Worm (Caenorhabditis elegans) whole organism, young adult: ENCODE data around the gene ufd-3.

ENCODE experiments used
- B0035.1 ChIP-seq: sonication (generic microtip); optimal IDR thresholded peaks from 2 replicates; lab custom pipeline; 2016; ENCODE audit warnings: missing genetic modification characterization, mild to moderate bottlenecking, missing compliant biosample characterization, missing genotype, missing genetic modification reagents
- B0336.3 ChIP-seq: fragments of 200-800 bp; sonication (Bioruptor generic); IDR thresholded peaks from 2 replicates; pipeline ENCODE4 v1.3.6; 2022; ENCODE audit warnings: missing genetic modification characterization, missing compliant biosample characterization
- C17E4.6 ChIP-seq: fragments of 200-800 bp; sonication (Bioruptor generic); IDR thresholded peaks from 2 replicates; pipeline ENCODE4 v1.3.6; 2022; ENCODE audit warnings: missing genetic modification reagents, missing genetic modification characterization, missing compliant biosample characterization
- D2030.7 ChIP-seq: fragments of 200-800 bp; sonication (Bioruptor generic); IDR thresholded peaks from 2 replicates; pipeline ENCODE4 v1.3.6; 2022; ENCODE audit warnings: missing genetic modification reagents, missing genetic modification characterization, missing compliant biosample characterization
- F23B12.7 ChIP-seq: sonication (generic microtip); optimal IDR thresholded peaks from 2 replicates; lab custom pipeline; 2017; ENCODE audit warnings: missing genetic modification characterization, mild to moderate bottlenecking, missing compliant biosample characterization, antibody characterized with exemption, moderate library complexity; ENCODE audit not compliant: insufficient read depth
- F55B11.4 ChIP-seq: sonication (generic microtip); optimal IDR thresholded peaks from 2 replicates; lab custom pipeline; 2016; ENCODE audit warnings: missing compliant biosample characterization, missing genetic modification characterization, borderline replicate concordance; ENCODE audit not compliant: insufficient read depth
- K11D2.4 ChIP-seq: fragments of 200-800 bp; sonication (Bioruptor generic); IDR thresholded peaks from 2 replicates; pipeline ENCODE4 v1.3.6; 2022; ENCODE audit warnings: missing genetic modification reagents, missing genetic modification characterization, missing compliant biosample characterization
- T07F8.4 ChIP-seq: sonication (generic microtip); optimal IDR thresholded peaks from 2 replicates; lab custom pipeline; 2016; ENCODE audit warnings: mild to moderate bottlenecking, missing genetic modification characterization, moderate library complexity, missing compliant biosample characterization
- Y53F4B.3 ChIP-seq: fragments of 200-800 bp; sonication (Bioruptor generic); IDR thresholded peaks from 2 replicates; pipeline ENCODE4 v1.3.6; 2022; ENCODE audit warnings: missing genetic modification reagents, missing genetic modification characterization, missing compliant biosample characterization
- ZK185.1 ChIP-seq: sonication (generic microtip); optimal IDR thresholded peaks from 2 replicates; lab custom pipeline; 2016; ENCODE audit warnings: mild to moderate bottlenecking, missing genetic modification characterization, missing compliant biosample characterization; ENCODE audit not compliant: poor library complexity, severe bottlenecking
- akir-1 ChIP-seq: fragments of 200-800 bp; sonication (Bioruptor generic); optimal IDR thresholded peaks from 2 replicates; lab custom pipeline; 2018; ENCODE audit warnings: mild to moderate bottlenecking, missing genetic modification characterization, moderate library complexity, missing compliant biosample characterization
- atf-7 ChIP-seq: sonication (generic microtip); optimal IDR thresholded peaks from 2 replicates; lab custom pipeline; 2017; ENCODE audit warnings: mild to moderate bottlenecking, missing genetic modification characterization, missing compliant biosample characterization
- athp-1 ChIP-seq: sonication (generic microtip); optimal IDR thresholded peaks from 2 replicates; lab custom pipeline; 2017; ENCODE audit warnings: mild to moderate bottlenecking, missing genetic modification characterization, missing compliant biosample characterization
- attf-3 ChIP-seq: fragments of 200-800 bp; sonication (Bioruptor generic); conservative IDR thresholded peaks from 2 replicates; pipeline ENCODE4 v1.3.6; 2022; ENCODE audit warnings: missing genetic modification reagents, missing genetic modification characterization, missing compliant biosample characterization
- attf-5 ChIP-seq: fragments of 200-800 bp; sonication (Bioruptor generic); optimal IDR thresholded peaks from 2 replicates; lab custom pipeline; 2018; ENCODE audit warnings: mild to moderate bottlenecking, missing genetic modification characterization, missing compliant biosample characterization
- bed-2 ChIP-seq: fragments of 200-800 bp; sonication (Bioruptor generic); IDR thresholded peaks from 2 replicates; pipeline ENCODE4 v1.3.6; 2022; ENCODE audit warnings: missing genetic modification reagents, missing genetic modification characterization, missing compliant biosample characterization
- cebp-2 ChIP-seq: fragments of 200-800 bp; sonication (Bioruptor generic); IDR thresholded peaks from 2 replicates; pipeline ENCODE4 v1.3.6; 2022; ENCODE audit warnings: missing genetic modification characterization, missing compliant biosample characterization
- ceh-100 ChIP-seq: fragments of 200-800 bp; sonication (Bioruptor generic); IDR thresholded peaks from 2 replicates; pipeline ENCODE4 v1.3.6; 2022; ENCODE audit warnings: missing genetic modification reagents, missing genetic modification characterization, missing compliant biosample characterization
- ceh-40 ChIP-seq: fragments of 200-800 bp; sonication (Bioruptor generic); IDR thresholded peaks from 2 replicates; pipeline ENCODE4 v1.3.6; 2022; ENCODE audit warnings: missing genetic modification characterization, missing compliant biosample characterization
- ceh-58 ChIP-seq: fragments of 200-800 bp; sonication (Bioruptor generic); IDR thresholded peaks from 2 replicates; pipeline ENCODE4 v1.3.6; 2022; ENCODE audit warnings: missing genetic modification characterization, missing compliant biosample characterization
- chd-7 ChIP-seq: sonication (generic microtip); optimal IDR thresholded peaks from 2 replicates; lab custom pipeline; 2016; ENCODE audit warnings: mild to moderate bottlenecking, missing genetic modification characterization, moderate library complexity, missing compliant biosample characterization
- dpl-1 ChIP-seq: fragments of 150-350 bp; optimal IDR thresholded peaks from 2 replicates; lab custom pipeline; 2014; ENCODE audit warnings: missing biosample characterization, missing genetic modification reagents, missing genetic modification characterization
- egrh-3 ChIP-seq: fragments of 200-800 bp; sonication (Bioruptor generic); IDR thresholded peaks from 2 replicates; pipeline ENCODE4 v1.3.6; 2022; ENCODE audit warnings: missing genetic modification reagents, missing genetic modification characterization, missing compliant biosample characterization
- ets-4 ChIP-seq: fragments of 200-800 bp; sonication (Bioruptor generic); optimal IDR thresholded peaks from 2 replicates; lab custom pipeline; 2018; ENCODE audit warnings: mild to moderate bottlenecking, missing genetic modification characterization, missing compliant biosample characterization
- fkh-3 ChIP-seq: sonication (generic microtip); optimal IDR thresholded peaks from 2 replicates; lab custom pipeline; 2016; ENCODE audit warnings: mild to moderate bottlenecking, missing genetic modification characterization, missing compliant biosample characterization
- him-1 ChIP-seq: sonication (generic microtip); optimal IDR thresholded peaks from 2 replicates; lab custom pipeline; 2016; ENCODE audit warnings: missing genotype, missing genetic modification reagents, missing genetic modification characterization, missing compliant biosample characterization
- hlh-26 ChIP-seq: fragments of 200-800 bp; sonication (Bioruptor generic); conservative IDR thresholded peaks from 2 replicates; pipeline ENCODE4 v1.3.6; 2022; ENCODE audit warnings: missing genetic modification reagents, missing genetic modification characterization, missing compliant biosample characterization
- hmg-1.2 ChIP-seq: fragments of 200-800 bp; sonication (Bioruptor generic); IDR thresholded peaks from 2 replicates; pipeline ENCODE4 v1.3.6; 2022; ENCODE audit warnings: missing genetic modification reagents, missing genetic modification characterization, missing compliant biosample characterization
- hmg-20 ChIP-seq: fragments of 200-800 bp; sonication (Bioruptor generic); IDR thresholded peaks from 2 replicates; pipeline ENCODE4 v1.3.6; 2022; ENCODE audit warnings: missing genetic modification reagents, missing genetic modification characterization, missing compliant biosample characterization
- lag-1 ChIP-seq: fragments of 200-800 bp; sonication (Bioruptor generic); IDR thresholded peaks from 2 replicates; pipeline ENCODE4 v1.3.6; 2022; ENCODE audit warnings: missing genetic modification reagents, missing genetic modification characterization, missing compliant biosample characterization
- lir-1 ChIP-seq: fragments of 200-800 bp; sonication (Bioruptor generic); conservative IDR thresholded peaks from 2 replicates; pipeline ENCODE4 v1.3.6; 2022; ENCODE audit warnings: missing genetic modification reagents, missing genetic modification characterization, missing compliant biosample characterization
- madf-10 ChIP-seq: sonication (generic microtip); optimal IDR thresholded peaks from 2 replicates; lab custom pipeline; 2016; ENCODE audit warnings: mild to moderate bottlenecking, missing genetic modification characterization, missing compliant biosample characterization
- madf-3 ChIP-seq: fragments of 200-800 bp; sonication (Bioruptor generic); IDR thresholded peaks from 2 replicates; pipeline ENCODE4 v1.3.6; 2022; ENCODE audit warnings: missing genetic modification reagents, missing genetic modification characterization, missing compliant biosample characterization
- mel-28 ChIP-seq: sonication (generic microtip); optimal IDR thresholded peaks from 2 replicates; lab custom pipeline; 2016; ENCODE audit warnings: borderline replicate concordance, mild to moderate bottlenecking, missing genetic modification characterization, missing compliant biosample characterization
- mes-4 ChIP-seq: sonication (generic microtip); optimal IDR thresholded peaks from 2 replicates; lab custom pipeline; 2016; ENCODE audit warnings: missing genotype, missing genetic modification characterization, missing compliant biosample characterization
- nfya-1 ChIP-seq: sonication (generic microtip); optimal IDR thresholded peaks from 2 replicates; lab custom pipeline; 2017; ENCODE audit warnings: antibody characterized with exemption, missing compliant biosample characterization, missing genetic modification characterization, borderline replicate concordance; ENCODE audit not compliant: insufficient read depth
- nhr-120 ChIP-seq: fragments of 200-800 bp; sonication (Bioruptor generic); IDR thresholded peaks from 2 replicates; pipeline ENCODE4 v1.3.6; 2022; ENCODE audit warnings: missing genetic modification characterization, missing compliant biosample characterization
- nhr-179 ChIP-seq: sonication (generic microtip); optimal IDR thresholded peaks from 2 replicates; lab custom pipeline; 2016; ENCODE audit warnings: mild to moderate bottlenecking, missing genetic modification characterization, missing compliant biosample characterization
- pbrm-1 ChIP-seq: fragments of 200-800 bp; sonication (Bioruptor generic); IDR thresholded peaks from 2 replicates; pipeline ENCODE4 v1.3.6; 2022; ENCODE audit warnings: missing genetic modification reagents, missing genetic modification characterization, missing compliant biosample characterization
- rcor-1 ChIP-seq: fragments of 200-800 bp; sonication (Bioruptor generic); IDR thresholded peaks from 2 replicates; pipeline ENCODE4 v1.3.6; 2022; ENCODE audit warnings: missing genetic modification reagents, missing genetic modification characterization, missing compliant biosample characterization
- rec-8 ChIP-seq, 2 experiments: sonication (generic microtip); optimal IDR thresholded peaks; 2 replicates each; lab custom pipeline; 2016; ENCODE audit warnings: mild to moderate bottlenecking in 2 of 2, missing genetic modification characterization in 2 of 2, missing genetic modification reagents in 2 of 2, missing genotype in 2 of 2, missing biosample characterization in 1 of 2, missing compliant biosample characterization in 1 of 2, moderate library complexity in 1 of 2
- sdz-38 ChIP-seq: sonication (generic microtip); optimal IDR thresholded peaks from 2 replicates; lab custom pipeline; 2016; ENCODE audit warnings: missing genotype, missing genetic modification characterization, missing compliant biosample characterization
- snpc-1.1 ChIP-seq: sonication (generic microtip); optimal IDR thresholded peaks from 2 replicates; lab custom pipeline; 2017; ENCODE audit warnings: missing genetic modification characterization, mild to moderate bottlenecking, missing compliant biosample characterization, antibody characterized with exemption, moderate library complexity, missing genotype, missing genetic modification reagents; ENCODE audit not compliant: insufficient read depth
- snpc-3.4 ChIP-seq: sonication (generic microtip); optimal IDR thresholded peaks from 2 replicates; lab custom pipeline; 2017; ENCODE audit warnings: missing genetic modification characterization, mild to moderate bottlenecking, missing compliant biosample characterization, antibody characterized with exemption, moderate library complexity, missing genotype, missing genetic modification reagents
- tbx-9 ChIP-seq: sonication (generic microtip); optimal IDR thresholded peaks from 2 replicates; lab custom pipeline; 2016; ENCODE audit warnings: borderline replicate concordance, missing genetic modification characterization, inconsistent platforms, missing compliant biosample characterization
- unc-62 ChIP-seq: fragments of 150-350 bp; optimal IDR thresholded peaks from 2 replicates; lab custom pipeline; 2014; ENCODE audit warnings: missing biosample characterization, missing genetic modification reagents, missing genetic modification characterization
- ztf-22 ChIP-seq: fragments of 200-800 bp; sonication (Bioruptor generic); optimal IDR thresholded peaks from 2 replicates; lab custom pipeline; 2018; ENCODE audit warnings: mild to moderate bottlenecking, missing genetic modification characterization, moderate library complexity, missing compliant biosample characterization
- ztf-25 ChIP-seq: fragments of 200-800 bp; sonication (Bioruptor generic); IDR thresholded peaks from 2 replicates; pipeline ENCODE4 v1.3.6; 2022; ENCODE audit warnings: missing genetic modification reagents, missing genetic modification characterization, missing compliant biosample characterization
- ztf-6 ChIP-seq: fragments of 200-800 bp; sonication (Bioruptor generic); IDR thresholded peaks from 2 replicates; pipeline ENCODE4 v1.3.6; 2022; ENCODE audit warnings: missing genetic modification reagents, missing genetic modification characterization, missing compliant biosample characterization

Gene ufd-3

DNA sequence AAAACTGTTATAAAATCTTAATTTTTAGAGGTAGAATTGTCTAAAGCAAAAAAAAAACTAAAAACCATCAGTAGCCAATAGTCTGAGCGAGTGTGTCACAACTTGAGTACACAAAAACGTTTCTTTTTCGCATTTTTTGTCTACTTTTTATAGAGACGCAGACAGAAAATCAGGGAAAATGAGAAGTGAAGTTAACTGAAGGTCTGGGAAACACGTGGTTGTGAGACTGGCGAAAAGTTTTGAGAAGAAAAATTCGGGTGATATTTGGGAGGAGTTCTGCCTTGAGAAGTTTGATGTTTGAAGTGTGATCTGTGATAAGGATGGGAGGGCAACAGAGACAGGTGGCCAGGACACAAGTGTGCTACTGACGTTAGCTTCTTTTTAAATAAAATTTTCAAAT lies 2.9 kb upstream of the ufd-3 start (continued):
- no peak for TF ChIP-seq rec-8 (tag; optimal IDR thresholded peaks at IDR 0.05; lab: Kevin White, UChicago)
- TF ChIP-seq pbrm-1, result no peak
- no peak for TF ChIP-seq F55B11.4 (tag; lab: Kevin White, UChicago)
- TF ChIP-seq cebp-2, result no peak
- TF ChIP-seq lir-1 (GFP tag; lab: Robert Waterston, UW), result 0 out of 2 replicates have a peak, but pooled peaks have one; percentile 9
- no peak for TF ChIP-seq T07F8.4 (tag; lab: Kevin White, UChicago)
- TF ChIP-seq tbx-9 (tag; lab: Kevin White, UChicago), result no peak
- TF ChIP-seq snpc-3.4 (tag; lab: Kevin White, UChicago), result no peak
- TF ChIP-seq ztf-6 (GFP tag; lab: Robert Waterston, UW), result no peak
- 0 out of 2 replicates have a peak, but pooled peaks have one; percentile 9 for TF ChIP-seq C17E4.6 (GFP tag; lab: Robert Waterston, UW)
- no peak for TF ChIP-seq B0035.1 (tag; lab: Kevin White, UChicago)
- no peak for TF ChIP-seq hmg-20 (GFP tag; lab: Robert Waterston, UW)
- TF ChIP-seq ztf-22 (GFP tag; lab: Kevin White, UChicago), result no peak
- TF ChIP-seq unc-62 (GFP tag; lab: Kevin White, UChicago), result no peak
- no peak for TF ChIP-seq D2030.7 (GFP tag; lab: Robert Waterston, UW)
- no peak for TF ChIP-seq atf-7
- TF ChIP-seq ets-4, result no peak
- TF ChIP-seq ztf-25, result no peak
- no peak for TF ChIP-seq akir-1 (GFP tag; lab: Kevin White, UChicago)
- no peak for TF ChIP-seq athp-1
- no peak for TF ChIP-seq mel-28
- no peak for TF ChIP-seq ceh-100 (GFP tag; lab: Robert Waterston, UW)
- TF ChIP-seq him-1 (tag; lab: Kevin White, UChicago), result no peak
- TF ChIP-seq attf-3, result no peak
- TF ChIP-seq rcor-1 (GFP tag; lab: Robert Waterston, UW), result no peak
- TF ChIP-seq nhr-120 (GFP tag; lab: Robert Waterston, UW), result no peak
- TF ChIP-seq Y53F4B.3 (GFP tag; lab: Robert Waterston, UW), result no peak
- TF ChIP-seq K11D2.4 (GFP tag; lab: Robert Waterston, UW), result no peak
- TF ChIP-seq hmg-1.2 (GFP tag; lab: Robert Waterston, UW), result peak; percentile 50; the same call in 1 of the 2 replicates
- no peak for TF ChIP-seq bed-2 (GFP tag; lab: Robert Waterston, UW)
- TF ChIP-seq B0336.3 (GFP tag; lab: Robert Waterston, UW), result peak; percentile 49
- TF ChIP-seq nhr-179 (tag; lab: Kevin White, UChicago), result no peak
- TF ChIP-seq hlh-26 (GFP tag; lab: Robert Waterston, UW), result no peak
- TF ChIP-seq ceh-58 (GFP tag; lab: Robert Waterston, UW), result no peak
- TF ChIP-seq F23B12.7 (tag; lab: Kevin White, UChicago), result no peak
- no peak for TF ChIP-seq chd-7 (tag; lab: Kevin White, UChicago)
- TF ChIP-seq mes-4 (tag; lab: Kevin White, UChicago), result no peak
- TF ChIP-seq lag-1 (GFP tag; lab: Robert Waterston, UW), result no peak
- TF ChIP-seq snpc-1.1, result no peak
- TF ChIP-seq attf-5 (GFP tag; lab: Kevin White, UChicago), result peak; percentile 67
- TF ChIP-seq fkh-3, result no peak
- no peak for TF ChIP-seq madf-3 (GFP tag; lab: Robert Waterston, UW)
- TF ChIP-seq dpl-1 (GFP tag; lab: Kevin White, UChicago), result no peak
- peak; percentile 34 for TF ChIP-seq ZK185.1 (tag; lab: Kevin White, UChicago)
- TF ChIP-seq madf-10 (tag; lab: Kevin White, UChicago), result peak; percentile 34
- no peak for TF ChIP-seq nfya-1
- TF ChIP-seq ceh-40, result no peak
- no peak for TF ChIP-seq sdz-38
- TF ChIP-seq egrh-3 (GFP tag; lab: Robert Waterston, UW), result no peak
